Fruit fly (Drosophila melanogaster): ENCODE results near the gene CG14137.

Gene CG14137

dm6 chr3L:11554338-11554737, 45.5 kb downstream of the CG14137 start (continued):
- no peak for TF ChIP-seq CG3995 (GFP tag; optimal IDR thresholded peaks at IDR 0.05)
- no peak for TF ChIP-seq sima (GFP tag; optimal IDR thresholded peaks at IDR 0.05)
- peak; percentile 67 for TF ChIP-seq CG4707 (GFP tag; optimal IDR thresholded peaks at IDR 0.05)
- no peak for TF ChIP-seq pan (optimal IDR thresholded peaks at IDR 0.05)
- TF ChIP-seq pan (GFP tag; optimal IDR thresholded peaks at IDR 0.05 in 1 of 2, IDR thresholded peaks at IDR 0.05 in 1 of 2), result peak in 1 of 2 experiments; percentile 76
- peak; percentile 70 for TF ChIP-seq CG11723 (GFP tag; optimal IDR thresholded peaks at IDR 0.05)
- TF ChIP-seq ttk (GFP tag; IDR thresholded peaks at IDR 0.05), result peak; percentile 65
- TF ChIP-seq Oli (tag; optimal IDR thresholded peaks at IDR 0.05), result peak; percentile 84
- TF ChIP-seq CG14965 (GFP tag; optimal IDR thresholded peaks at IDR 0.05; ENCODE audit: borderline replicate concordance), result peak; percentile 46
- TF ChIP-seq Ets65A (GFP tag), result peak; percentile 96
- peak; percentile 94 for TF ChIP-seq zfh1 (GFP tag; IDR thresholded peaks at IDR 0.05)
- peak; percentile 68 for TF ChIP-seq ATbp (GFP tag; optimal IDR thresholded peaks at IDR 0.05)
- TF ChIP-seq ranshi (GFP tag; IDR thresholded peaks at IDR 0.05), result peak; percentile 79
- TF ChIP-seq nmo (GFP tag; optimal IDR thresholded peaks at IDR 0.05), result peak; percentile 89
- TF ChIP-seq Deaf1 (tag; optimal IDR thresholded peaks at IDR 0.05), result peak; percentile 53
- TF ChIP-seq Awh (GFP tag; IDR thresholded peaks at IDR 0.05), result peak; percentile 61
- peak; percentile 41 for TF ChIP-seq CG10431 (GFP tag; optimal IDR thresholded peaks at IDR 0.05)
- peak; percentile 47; the same call in 1 of the 2 replicates for TF ChIP-seq CG9215 (GFP tag; IDR thresholded peaks at IDR 0.05)
- no peak for TF ChIP-seq Poxn (GFP tag; IDR thresholded peaks at IDR 0.05)
- TF ChIP-seq run (tag; optimal IDR thresholded peaks at IDR 0.05), result peak; percentile 16
- TF ChIP-seq scrt (GFP tag; optimal IDR thresholded peaks at IDR 0.05), result peak; percentile 50
- TF ChIP-seq Taf1 (GFP tag; IDR thresholded peaks at IDR 0.05), result no peak
- peak; percentile 54; the same call in 1 of the 2 replicates for TF ChIP-seq dati (GFP tag; IDR thresholded peaks at IDR 0.05)
- no peak for TF ChIP-seq CG34376 (GFP tag; optimal IDR thresholded peaks at IDR 0.05)
- peak; percentile 72 for TF ChIP-seq bcd (GFP tag; optimal IDR thresholded peaks at IDR 0.05)
- peak; percentile 85 for TF ChIP-seq CG7839 (tag; optimal IDR thresholded peaks at IDR 0.05)
- peak; percentile 79 for TF ChIP-seq pum (GFP tag; optimal IDR thresholded peaks at IDR 0.05)
- TF ChIP-seq Sry-β (GFP tag; optimal IDR thresholded peaks at IDR 0.05), result peak; percentile 40
- TF ChIP-seq Ravus (GFP tag; IDR thresholded peaks at IDR 0.05), result no peak; the same call in 1 of the 2 replicates
- no peak for TF ChIP-seq D (optimal IDR thresholded peaks at IDR 0.05)
- peak; percentile 89 for TF ChIP-seq D (GFP tag; optimal IDR thresholded peaks at IDR 0.05)
- no peak for TF ChIP-seq Hr39 (optimal IDR thresholded peaks at IDR 0.05)
- TF ChIP-seq Sin3A (optimal IDR thresholded peaks at IDR 0.05), result no peak
- TF ChIP-seq CG6272 (GFP tag; IDR thresholded peaks at IDR 0.05), result peak; percentile 49
- peak; percentile 79 for TF ChIP-seq H15 (GFP tag; IDR thresholded peaks at IDR 0.05)
- peak; percentile 83 to 90 for TF ChIP-seq chif (GFP tag; optimal IDR thresholded peaks at IDR 0.05)
- no peak for TF ChIP-seq crol (GFP tag; IDR thresholded peaks at IDR 0.05)
- TF ChIP-seq Elba2 (GFP tag; optimal IDR thresholded peaks at IDR 0.05), result peak; percentile 59
- TF ChIP-seq CG9727 (GFP tag; optimal IDR thresholded peaks at IDR 0.05), result peak; percentile 95
- peak; percentile 89 for TF ChIP-seq ci (GFP tag; IDR thresholded peaks at IDR 0.05)
- 0 out of 2 replicates have a peak, but pooled peaks have one; percentile 40 for TF ChIP-seq Nf-YA (GFP tag; IDR thresholded peaks at IDR 0.05)
- TF ChIP-seq ara (GFP tag; IDR thresholded peaks at IDR 0.05), result peak; percentile 96
- TF ChIP-seq CG5953 (GFP tag; IDR thresholded peaks at IDR 0.05), result no peak
- peak; percentile 69 for TF ChIP-seq HLH3B (GFP tag; IDR thresholded peaks at IDR 0.05)
- TF ChIP-seq lmd (GFP tag; IDR thresholded peaks at IDR 0.05), result peak; percentile 72
- no peak for TF ChIP-seq emc (GFP tag; optimal IDR thresholded peaks at IDR 0.05)
- no peak for TF ChIP-seq Fer2 (tag; optimal IDR thresholded peaks at IDR 0.05)
- TF ChIP-seq CG6854 (GFP tag; optimal IDR thresholded peaks at IDR 0.05), result peak; percentile 11
- TF ChIP-seq pho (GFP tag; optimal IDR thresholded peaks at IDR 0.05), result no peak
- TF ChIP-seq ewg (GFP tag; optimal IDR thresholded peaks at IDR 0.05), result peak; percentile 64
- peak; percentile 48 for TF ChIP-seq CG13123 (GFP tag; optimal IDR thresholded peaks at IDR 0.05)
- no peak for TF ChIP-seq Bgb (GFP tag; IDR thresholded peaks at IDR 0.05; ENCODE audit: partially characterized antibody)
- no peak for TF ChIP-seq chinmo (GFP tag; IDR thresholded peaks at IDR 0.05; ENCODE audit: partially characterized antibody)

Measured in whole organism, embryonic.